Fruit fly (Drosophila melanogaster) whole organism, adult: ENCODE results near the gene Ube4A.

Source experiments
- CG12768 ChIP-seq: fragments of 200-800 bp; sonication (Bioruptor generic); optimal IDR thresholded peaks from 2 replicates; lab custom pipeline; 2017; ENCODE audit warnings: missing biosample characterization, missing genetic modification characterization, mild to moderate bottlenecking, moderate library complexity, missing genetic modification reagents
- CG33017 ChIP-seq: fragments of 200-800 bp; sonication (Bioruptor generic); optimal IDR thresholded peaks from 2 replicates; lab custom pipeline; 2018; ENCODE audit warnings: missing biosample characterization, mild to moderate bottlenecking, missing genetic modification characterization, moderate library complexity
- CG5204 ChIP-seq: fragments of 200-800 bp; sonication (Bioruptor generic); optimal IDR thresholded peaks from 2 replicates; lab custom pipeline; 2016; ENCODE audit warnings: missing biosample characterization, missing genetic modification characterization
- CG7045 ChIP-seq: fragments of 200-800 bp; sonication (Bioruptor generic); optimal IDR thresholded peaks from 2 replicates; lab custom pipeline; 2017; ENCODE audit warnings: missing biosample characterization, mild to moderate bottlenecking, missing genetic modification characterization
- CG7101 ChIP-seq: fragments of 200-800 bp; sonication (Bioruptor generic); optimal IDR thresholded peaks from 2 replicates; lab custom pipeline; 2018; ENCODE audit warnings: missing biosample characterization, mild to moderate bottlenecking, missing genetic modification characterization, moderate library complexity
- Clk ChIP-seq: fragments of 200-800 bp; sonication (Bioruptor generic); optimal IDR thresholded peaks from 2 replicates; lab custom pipeline; 2017; ENCODE audit warnings: missing biosample characterization, missing genetic modification characterization
- cic ChIP-seq: fragments of 200-800 bp; sonication (Bioruptor generic); optimal IDR thresholded peaks from 2 replicates; lab custom pipeline; 2017; ENCODE audit warnings: missing biosample characterization, mild to moderate bottlenecking, missing genetic modification characterization, moderate library complexity
- cnc ChIP-seq, 2 experiments: fragments of >200 bp; optimal IDR thresholded peaks; 2 replicates each; lab custom pipeline; 2017
- kay ChIP-seq: fragments of 200-800 bp; sonication (Bioruptor generic); peaks from one replicate; lab custom pipeline; 2016; ENCODE audit warnings: missing biosample characterization, missing genetic modification characterization, borderline replicate concordance
- ovo ChIP-seq: fragments of 200-800 bp; sonication (Bioruptor generic); optimal IDR thresholded peaks from 2 replicates; lab custom pipeline; 2016; ENCODE audit warnings: missing biosample characterization, missing genetic modification characterization
- pad ChIP-seq: fragments of 200-800 bp; sonication (Bioruptor generic); optimal IDR thresholded peaks from 3 replicates; lab custom pipeline; 2017; ENCODE audit warnings: missing biosample characterization, missing genetic modification characterization, mild to moderate bottlenecking, moderate library complexity, missing genetic modification reagents

DNA sequence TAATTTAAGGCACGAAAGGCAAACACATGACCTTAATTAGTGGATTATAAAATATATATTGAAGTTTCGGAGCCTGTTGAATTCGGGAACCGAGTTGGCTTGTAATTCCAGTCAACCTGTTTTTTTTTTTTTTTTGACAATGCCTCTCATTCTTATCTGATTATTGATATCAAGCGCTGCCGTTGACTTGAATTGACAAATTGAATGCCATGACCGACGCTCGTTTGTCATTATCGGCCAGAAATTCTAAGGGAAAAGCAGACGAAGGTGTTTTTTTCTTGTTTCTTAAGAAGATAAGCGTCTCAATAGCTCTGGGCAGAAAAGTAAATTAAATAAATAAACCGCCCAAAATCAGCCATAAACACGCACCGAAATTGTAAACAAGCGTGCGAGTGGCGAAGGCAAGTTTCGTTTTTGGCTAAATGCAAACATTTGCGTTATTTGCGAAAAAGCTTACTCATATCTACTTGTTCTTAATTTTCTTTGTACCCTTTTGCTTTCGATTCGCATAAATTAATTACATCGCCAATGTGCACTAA is 15.0 kb upstream of the Ube4A start:
- TF ChIP-seq CG5204 (GFP tag; lab: Kevin White, UChicago) (no peak), CG33017 (no peak), pad (no peak), Clk (GFP tag; lab: Kevin White, UChicago) (no peak), CG12768 (no peak), cnc (optimal IDR thresholded peaks at IDR 0.05; lab: Kevin White, UChicago) (no peak), cic (GFP tag; lab: Kevin White, UChicago) (no peak), ovo (no peak), kay (GFP tag; lab: Kevin White, UChicago) (peak; percentile 37), CG7101 (tag; lab: Kevin White, UChicago) (no peak), CG7045 (GFP tag; lab: Kevin White, UChicago) (no peak)
